Worm (Caenorhabditis elegans) whole organism, L1 larva: ENCODE measurements around the gene F44E2.4.

Experiments
- C04F5.9 ChIP-seq: sonication (generic microtip); optimal IDR thresholded peaks from 2 replicates; lab custom pipeline; 2016; ENCODE audit warnings: missing genetic modification characterization, missing compliant biosample characterization
- C16A3.4 ChIP-seq: fragments of 150-350 bp; optimal IDR thresholded peaks from 2 replicates; lab custom pipeline; 2014; ENCODE audit warnings: missing biosample characterization, missing genetic modification characterization
- C34B4.2 ChIP-seq: sonication (generic microtip); optimal IDR thresholded peaks from 2 replicates; lab custom pipeline; 2017; ENCODE audit warnings: mild to moderate bottlenecking, missing genetic modification characterization, missing compliant biosample characterization
- F16B12.6 ChIP-seq: fragments of 150-350 bp; optimal IDR thresholded peaks from 2 replicates; lab custom pipeline; 2014; ENCODE audit warnings: missing biosample characterization, missing genetic modification characterization
- Y116A8C.19 ChIP-seq: sonication (generic microtip); optimal IDR thresholded peaks from 2 replicates; lab custom pipeline; 2016; ENCODE audit warnings: missing compliant biosample characterization, missing genetic modification characterization, borderline replicate concordance
- alr-1 ChIP-seq: fragments of 200-800 bp; sonication (Bioruptor generic); optimal IDR thresholded peaks from 2 replicates; lab custom pipeline; 2018; ENCODE audit warnings: borderline replicate concordance, mild to moderate bottlenecking, missing genetic modification characterization, missing compliant biosample characterization
- aly-2 ChIP-seq: fragments of 150-350 bp; optimal IDR thresholded peaks from 2 replicates; lab custom pipeline; 2014; ENCODE audit warnings: missing biosample characterization, missing genetic modification characterization
- blmp-1 ChIP-seq: fragments of 150-350 bp; optimal IDR thresholded peaks from 2 replicates; lab custom pipeline; 2014; ENCODE audit warnings: missing biosample characterization, missing genetic modification characterization
- ceh-63 ChIP-seq: fragments of 200-800 bp; sonication (Bioruptor generic); optimal IDR thresholded peaks from 2 replicates; lab custom pipeline; 2018; ENCODE audit warnings: mild to moderate bottlenecking, missing genetic modification characterization, missing compliant biosample characterization
- ceh-8 ChIP-seq: fragments of 200-800 bp; sonication (Bioruptor generic); optimal IDR thresholded peaks from 2 replicates; lab custom pipeline; 2018; ENCODE audit warnings: mild to moderate bottlenecking, missing genetic modification characterization, moderate library complexity, missing compliant biosample characterization
- ceh-88 ChIP-seq: fragments of 200-800 bp; sonication (Bioruptor generic); IDR thresholded peaks from 2 replicates; pipeline ENCODE4 v1.3.6; 2022; ENCODE audit warnings: missing genetic modification characterization, missing compliant biosample characterization
- ceh-90 ChIP-seq: sonication (generic microtip); optimal IDR thresholded peaks from 2 replicates; lab custom pipeline; 2016; ENCODE audit warnings: missing genetic modification characterization, missing compliant biosample characterization
- efl-1 ChIP-seq, 4 experiments: fragments of 150-350 bp; optimal IDR thresholded peaks in 3 of 4; peaks in 1 of 4; 1 replicate in 1 of 4; 2 replicates in 3 of 4; lab custom pipeline; 2014; ENCODE audit warnings: missing biosample characterization in 2 of 4, missing genetic modification characterization in 2 of 4, missing genetic modification reagents in 2 of 4
- egl-13 ChIP-seq: sonication (generic microtip); optimal IDR thresholded peaks from 2 replicates; lab custom pipeline; 2016; ENCODE audit warnings: missing genotype, missing genetic modification reagents, missing genetic modification characterization, missing compliant biosample characterization
- elt-2 ChIP-seq: sonication (generic microtip); optimal IDR thresholded peaks from 2 replicates; lab custom pipeline; 2016; ENCODE audit warnings: missing genetic modification characterization, mild to moderate bottlenecking, inconsistent platforms, missing compliant biosample characterization, missing genetic modification reagents
- ets-5 ChIP-seq: fragments of 200-800 bp; sonication (Bioruptor generic); IDR thresholded peaks from 2 replicates; pipeline ENCODE4 v1.3.6; 2022; ENCODE audit warnings: missing genetic modification characterization, missing compliant biosample characterization
- grh-1 ChIP-seq: fragments of 200-800 bp; sonication (Bioruptor generic); IDR thresholded peaks from 2 replicates; pipeline ENCODE4 v1.3.6; 2022; ENCODE audit warnings: missing genetic modification reagents, missing genetic modification characterization, missing compliant biosample characterization
- hlh-17 ChIP-seq: fragments of 200-800 bp; sonication (Bioruptor generic); optimal IDR thresholded peaks from 2 replicates; lab custom pipeline; 2018; ENCODE audit warnings: missing genetic modification characterization, mild to moderate bottlenecking, missing compliant biosample characterization, moderate library complexity, borderline replicate concordance
- isw-1 ChIP-seq: fragments of 200-800 bp; sonication (Bioruptor generic); IDR thresholded peaks from 2 replicates; pipeline ENCODE4 v1.3.6; 2022; ENCODE audit warnings: missing genetic modification characterization, missing compliant biosample characterization
- jun-1 ChIP-seq: fragments of 150-350 bp; optimal IDR thresholded peaks from 2 replicates; lab custom pipeline; 2014; ENCODE audit warnings: missing biosample characterization, missing genetic modification reagents, missing genetic modification characterization
- lin-13 ChIP-seq: fragments of 150-350 bp; optimal IDR thresholded peaks from 2 replicates; lab custom pipeline; 2014; ENCODE audit warnings: missing biosample characterization, missing genetic modification reagents, missing genetic modification characterization
- lin-15B ChIP-seq: fragments of 150-350 bp; sonication (generic microtip); optimal IDR thresholded peaks from 3 replicates; lab custom pipeline; 2014; ENCODE audit warnings: missing biosample characterization, missing genetic modification characterization
- lir-3 ChIP-seq: sonication (generic microtip); optimal IDR thresholded peaks from 2 replicates; lab custom pipeline; 2016; ENCODE audit warnings: mild to moderate bottlenecking, missing genetic modification characterization, moderate library complexity, missing compliant biosample characterization; ENCODE audit not compliant: poor library complexity
- mab-9 ChIP-seq: fragments of 200-800 bp; sonication (Bioruptor generic); IDR thresholded peaks from 2 replicates; pipeline ENCODE4 v1.3.6; 2022; ENCODE audit warnings: missing genetic modification reagents, missing genetic modification characterization, missing compliant biosample characterization
- mdl-1 ChIP-seq, 2 experiments: fragments of 150-350 bp; optimal IDR thresholded peaks; 2 replicates each; lab custom pipeline; 2014 to 2017; ENCODE audit warnings: missing biosample characterization in 2 of 2, missing genetic modification characterization in 2 of 2, inconsistent platforms in 1 of 2
- mef-2 ChIP-seq: fragments of 150-350 bp; optimal IDR thresholded peaks from 2 replicates; lab custom pipeline; 2014; ENCODE audit warnings: missing biosample characterization, missing genetic modification characterization
- mep-1 ChIP-seq: fragments of 150-350 bp; optimal IDR thresholded peaks from 2 replicates; lab custom pipeline; 2014; ENCODE audit warnings: missing biosample characterization, missing genetic modification characterization
- nhr-11 ChIP-seq: fragments of 150-350 bp; optimal IDR thresholded peaks from 2 replicates; lab custom pipeline; 2014; ENCODE audit warnings: missing biosample characterization, missing genetic modification characterization
- nhr-19 ChIP-seq: fragments of 200-800 bp; sonication (Bioruptor generic); conservative IDR thresholded peaks from 2 replicates; pipeline ENCODE4 v1.3.6; 2022; ENCODE audit warnings: missing genetic modification characterization, missing compliant biosample characterization
- nhr-237 ChIP-seq: fragments of 150-350 bp; optimal IDR thresholded peaks from 2 replicates; lab custom pipeline; 2014; ENCODE audit warnings: missing biosample characterization, missing genetic modification characterization
- nhr-47 ChIP-seq: sonication (generic microtip); optimal IDR thresholded peaks from 2 replicates; lab custom pipeline; 2016; ENCODE audit warnings: mild to moderate bottlenecking, missing genetic modification characterization, moderate library complexity, missing compliant biosample characterization
- nhr-71 ChIP-seq: sonication (generic microtip); optimal IDR thresholded peaks from 2 replicates; lab custom pipeline; 2016; ENCODE audit warnings: mild to moderate bottlenecking, missing genetic modification characterization, moderate library complexity, missing compliant biosample characterization
- nhr-76 ChIP-seq: sonication (generic microtip); optimal IDR thresholded peaks from 2 replicates; lab custom pipeline; 2017; ENCODE audit warnings: missing biosample characterization, missing genetic modification characterization
- nhr-77 ChIP-seq: fragments of 150-350 bp; optimal IDR thresholded peaks from 2 replicates; lab custom pipeline; 2014; ENCODE audit warnings: missing biosample characterization, missing genetic modification characterization
- nhr-84 ChIP-seq: sonication (generic microtip); optimal IDR thresholded peaks from 2 replicates; lab custom pipeline; 2017; ENCODE audit warnings: missing biosample characterization, missing genetic modification characterization
- nhr-90 ChIP-seq: sonication (generic microtip); optimal IDR thresholded peaks from 2 replicates; lab custom pipeline; 2016; ENCODE audit warnings: mild to moderate bottlenecking, missing genetic modification characterization, missing compliant biosample characterization; ENCODE audit not compliant: poor library complexity
- pag-3 ChIP-seq: sonication (generic microtip); optimal IDR thresholded peaks from 2 replicates; lab custom pipeline; 2017; ENCODE audit warnings: missing genetic modification characterization, mild to moderate bottlenecking, missing compliant biosample characterization, antibody characterized with exemption, borderline replicate concordance; ENCODE audit not compliant: insufficient read depth
- pax-3 ChIP-seq: fragments of 200-800 bp; sonication (Bioruptor generic); optimal IDR thresholded peaks from 2 replicates; lab custom pipeline; 2018; ENCODE audit warnings: mild to moderate bottlenecking, missing genetic modification characterization, moderate library complexity, missing compliant biosample characterization
- snpc-4 ChIP-seq: fragments of 150-350 bp; optimal IDR thresholded peaks from 2 replicates; lab custom pipeline; 2014; ENCODE audit warnings: missing biosample characterization, missing genetic modification characterization
- sup-37 ChIP-seq: fragments of 200-800 bp; sonication (Bioruptor generic); optimal IDR thresholded peaks from 2 replicates; lab custom pipeline; 2018; ENCODE audit warnings: mild to moderate bottlenecking, missing genetic modification characterization, missing compliant biosample characterization
- swsn-7 ChIP-seq: sonication (generic microtip); optimal IDR thresholded peaks from 2 replicates; lab custom pipeline; 2016; ENCODE audit warnings: missing genetic modification characterization, missing compliant biosample characterization
- unc-30 ChIP-seq: sonication (generic microtip); optimal IDR thresholded peaks from 2 replicates; lab custom pipeline; 2017; ENCODE audit warnings: missing biosample characterization, missing genetic modification characterization
- unc-62 ChIP-seq: fragments of 150-350 bp; optimal IDR thresholded peaks from 2 replicates; lab custom pipeline; 2014; ENCODE audit warnings: missing biosample characterization, missing genetic modification reagents, missing genetic modification characterization
- vab-15 ChIP-seq: sonication (generic microtip); optimal IDR thresholded peaks from 2 replicates; lab custom pipeline; 2017; ENCODE audit warnings: missing genotype, mild to moderate bottlenecking, missing genetic modification characterization, missing compliant biosample characterization
- zip-4 ChIP-seq: fragments of 200-800 bp; sonication (Bioruptor generic); optimal IDR thresholded peaks from 2 replicates; lab custom pipeline; 2018; ENCODE audit warnings: mild to moderate bottlenecking, missing genetic modification characterization, moderate library complexity, missing compliant biosample characterization
- ztf-11 ChIP-seq, 2 experiments: sonication (generic microtip); optimal IDR thresholded peaks; 2 replicates each; lab custom pipeline; 2016 to 2017; ENCODE audit warnings: missing genetic modification characterization in 2 of 2, missing biosample characterization in 1 of 2, missing compliant biosample characterization in 1 of 2
- ztf-4 ChIP-seq: fragments of 150-350 bp; optimal IDR thresholded peaks from 2 replicates; lab custom pipeline; 2014; ENCODE audit warnings: missing biosample characterization, missing genetic modification characterization

Gene F44E2.4

ce11 chrIII:8809245-8809971, 28.8 kb downstream of the F44E2.4 start, which contains the start of gene prx-19 (continued):
- TF ChIP-seq egl-13 (tag; lab: Kevin White, UChicago) (no peak), snpc-4 (tag; lab: Kevin White, UChicago) (peak; percentile 22), lir-3 (tag; lab: Kevin White, UChicago) (no peak), ceh-90 (tag; lab: Kevin White, UChicago) (no peak), jun-1 (tag; lab: Kevin White, UChicago) (no peak), lin-15B (tag; lab: Kevin White, UChicago) (peak; percentile 46), ztf-11 (tag; optimal IDR thresholded peaks at IDR 0.05; lab: Kevin White, UChicago) (no peak), nhr-77 (no peak), isw-1 (0 out of 2 replicates have a peak, but pooled peaks have one; percentile 8), mab-9 (GFP tag; lab: Robert Waterston, UW) (no peak), zip-4 (no peak), grh-1 (GFP tag; lab: Robert Waterston, UW) (no peak), unc-30 (tag; lab: Kevin White, UChicago) (no peak), swsn-7 (peak; percentile 39), C34B4.2 (no peak), nhr-11 (tag; lab: Kevin White, UChicago) (no peak), mdl-1 (tag; optimal IDR thresholded peaks at IDR 0.05; lab: Kevin White, UChicago) (peak in 1 of 2 experiments; percentile 38), ceh-63 (GFP tag; lab: Kevin White, UChicago) (no peak), ets-5 (GFP tag; lab: Robert Waterston, UW) (no peak), nhr-90 (peak; percentile 47), sup-37 (GFP tag; lab: Kevin White, UChicago) (no peak), pax-3 (no peak), pag-3 (tag; lab: Kevin White, UChicago) (no peak), vab-15 (tag; lab: Kevin White, UChicago) (no peak), mep-1 (tag; lab: Kevin White, UChicago) (peak; percentile 66), ceh-8 (GFP tag; lab: Kevin White, UChicago) (no peak), nhr-19 (GFP tag; lab: Robert Waterston, UW) (peak; percentile 41), unc-62 (GFP tag; lab: Kevin White, UChicago) (no peak), ztf-4 (tag; lab: Kevin White, UChicago) (no peak), blmp-1 (tag; lab: Kevin White, UChicago) (peak; percentile 54), C16A3.4 (tag; lab: Kevin White, UChicago) (peak; percentile 60), hlh-17 (GFP tag; lab: Kevin White, UChicago) (no peak), lin-13 (GFP tag; lab: Kevin White, UChicago) (no peak), nhr-84 (no peak), Y116A8C.19 (no peak), aly-2 (tag; lab: Kevin White, UChicago) (no peak), nhr-237 (tag; lab: Kevin White, UChicago) (no peak), nhr-71 (peak; percentile 58), C04F5.9 (tag; lab: Kevin White, UChicago) (no peak)

DNA sequence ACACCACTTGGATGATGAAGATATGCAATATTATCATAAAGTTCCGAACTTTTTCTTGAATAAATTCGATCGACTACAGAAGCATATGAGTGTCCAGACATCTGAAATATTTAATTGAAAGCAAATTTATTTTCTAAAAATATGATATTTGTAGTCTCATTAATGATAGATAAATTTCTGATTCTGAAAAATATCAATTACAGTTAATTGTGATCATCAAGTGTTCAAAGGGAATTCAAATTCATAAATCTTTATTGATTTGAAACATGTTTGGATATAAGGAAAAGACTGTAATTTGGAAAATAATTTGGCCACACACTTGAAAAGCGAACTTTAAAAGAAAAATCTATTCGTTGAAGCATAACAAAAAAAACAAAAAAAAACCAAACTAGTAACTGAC, 31.0 kb downstream of the F44E2.4 start, which contains the start of gene F54F2.7:
Gene F54F2.7 (minus strand): TSS at position 101 of the 400 bp plus-strand sequence.
- no peak for TF ChIP-seq nhr-47 (tag; lab: Kevin White, UChicago)
- TF ChIP-seq F16B12.6 (tag; lab: Kevin White, UChicago), result no peak
- no peak for TF ChIP-seq ceh-88
- TF ChIP-seq nhr-76 (tag; lab: Kevin White, UChicago), result no peak
- no peak for TF ChIP-seq efl-1 (optimal IDR thresholded peaks at IDR 0.05; lab: Kevin White, UChicago)
- TF ChIP-seq efl-1 (GFP tag; optimal IDR thresholded peaks at IDR 0.05 in 1 of 2; lab: Kevin White, UChicago), result no peak
- no peak for TF ChIP-seq ceh-63 (GFP tag; lab: Kevin White, UChicago)
- TF ChIP-seq jun-1 (tag; lab: Kevin White, UChicago), result no peak
- TF ChIP-seq mef-2 (tag; lab: Kevin White, UChicago), result no peak
- TF ChIP-seq alr-1 (tag; lab: Kevin White, UChicago), result no peak
- no peak for TF ChIP-seq nhr-90
- no peak for TF ChIP-seq zip-4
- no peak for TF ChIP-seq mdl-1 (tag; optimal IDR thresholded peaks at IDR 0.05; lab: Kevin White, UChicago)
- no peak for TF ChIP-seq elt-2
- TF ChIP-seq, all 84 proteins: peak for 0
